Fruit fly (Drosophila melanogaster) whole organism, adult: ENCODE data around the gene nerfin-1.

ENCODE experiments used
- CG11617 ChIP-seq: fragments of 200-800 bp; sonication (Bioruptor generic); optimal IDR thresholded peaks from 2 replicates; lab custom pipeline; 2017; ENCODE audit warnings: mild to moderate bottlenecking, missing biosample characterization, missing genetic modification reagents, missing genetic modification characterization
- CG7045 ChIP-seq: fragments of 200-800 bp; sonication (Bioruptor generic); optimal IDR thresholded peaks from 2 replicates; lab custom pipeline; 2017; ENCODE audit warnings: missing biosample characterization, mild to moderate bottlenecking, missing genetic modification characterization
- cic ChIP-seq: fragments of 200-800 bp; sonication (Bioruptor generic); optimal IDR thresholded peaks from 2 replicates; lab custom pipeline; 2017; ENCODE audit warnings: missing biosample characterization, mild to moderate bottlenecking, missing genetic modification characterization, moderate library complexity

DNA sequence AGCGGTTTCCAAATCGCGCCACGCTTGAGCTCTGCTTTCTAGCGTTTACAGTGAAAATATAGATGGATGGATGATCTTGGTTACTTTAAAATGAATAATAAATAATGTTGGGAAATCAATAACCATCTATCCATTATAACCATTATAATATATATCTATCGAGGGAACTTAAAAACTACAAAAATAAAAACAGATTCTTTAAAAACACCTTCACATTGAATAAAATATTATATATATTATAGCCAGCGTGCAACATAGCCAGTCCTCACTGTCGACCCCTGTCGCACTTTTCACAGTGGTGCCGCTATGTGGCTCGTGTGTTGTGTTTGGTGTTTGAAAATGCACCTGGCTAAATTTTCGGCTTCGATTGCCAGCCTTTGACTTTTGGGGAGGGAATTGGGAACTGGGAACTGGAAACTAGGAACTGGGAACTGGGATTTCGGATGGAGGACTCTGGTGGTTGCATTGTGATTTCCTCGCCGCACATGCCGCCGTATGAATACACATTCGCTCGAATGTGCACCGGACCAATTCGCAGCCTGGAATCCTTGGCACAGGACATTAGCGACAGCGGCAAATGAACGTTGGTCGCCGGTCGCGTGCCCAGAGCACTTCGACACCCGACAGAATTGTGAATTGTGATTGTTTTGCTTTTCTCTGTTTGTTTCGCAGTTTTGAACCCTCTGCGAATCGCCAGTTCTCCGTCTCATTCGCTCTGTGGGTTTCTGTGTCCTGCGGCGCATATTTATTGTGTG lies 3.7 kb upstream of the nerfin-1 start:
- TF ChIP-seq CG11617 (GFP tag; lab: Kevin White, UChicago) (no peak), CG7045 (GFP tag; lab: Kevin White, UChicago) (no peak), cic (no peak)
